Fruit fly (Drosophila melanogaster): ENCODE results near the gene Eip63F-1.

- TF ChIP-seq pan (optimal IDR thresholded peaks at IDR 0.05) (no peak), usp (GFP tag; optimal IDR thresholded peaks at IDR 0.05) (no peak), psq (optimal IDR thresholded peaks at IDR 0.05) (no peak), CG8478 (optimal IDR thresholded peaks at IDR 0.05) (no peak), Dll (optimal IDR thresholded peaks at IDR 0.05) (no peak), EcR (GFP tag; optimal IDR thresholded peaks at IDR 0.05) (no peak)
These were observed 38.8 kb downstream of the Eip63F-1 start, which contains the start of the genes Gr63a and Lamtor4 for dm6 chr3L:3896553-3897034.

All from whole organism.